Fruit fly (Drosophila melanogaster) whole organism, embryonic: ENCODE results near the gene CG32106.
A peak's percentile ranks its signal among the peaks of the same experiment; 100 is the strongest.

Experiments
- Aef1 ChIP-seq: fragments of 200-800 bp; sonication (Bioruptor generic); IDR thresholded peaks from 3 replicates; pipeline ENCODE4 v1.3.6; 2022; ENCODE audit warnings: missing biosample characterization, missing genetic modification characterization
- Blimp-1 ChIP-seq: fragments of 200-800 bp; sonication (Bioruptor generic); optimal IDR thresholded peaks from 3 replicates; lab custom pipeline; 2018; ENCODE audit warnings: missing biosample characterization, missing genetic modification characterization, mild to moderate bottlenecking, moderate library complexity, missing genetic modification reagents
- CG10543 ChIP-seq: fragments of 200-800 bp; sonication (Bioruptor generic); optimal IDR thresholded peaks from 3 replicates; lab custom pipeline; 2017; ENCODE audit warnings: missing biosample characterization, mild to moderate bottlenecking, missing genetic modification characterization, moderate library complexity
- CG1233 ChIP-seq: fragments of 200-800 bp; sonication (Bioruptor generic); optimal IDR thresholded peaks from 4 replicates; lab custom pipeline; 2018; ENCODE audit warnings: missing biosample characterization, mild to moderate bottlenecking, missing genetic modification characterization
- CG13287 ChIP-seq: fragments of 200-800 bp; sonication (Bioruptor generic); IDR thresholded peaks from 2 replicates; pipeline ENCODE4 v1.3.6; 2022; ENCODE audit warnings: missing biosample characterization, missing genetic modification characterization; ENCODE audit not compliant: partially characterized antibody
- CG18262 ChIP-seq: fragments of 200-800 bp; optimal IDR thresholded peaks from 3 replicates; lab custom pipeline; 2019; ENCODE audit warnings: missing biosample characterization, mild to moderate bottlenecking, missing genetic modification characterization, moderate library complexity
- CG2120 ChIP-seq: fragments of 200-800 bp; sonication (Bioruptor generic); optimal IDR thresholded peaks from 3 replicates; lab custom pipeline; 2016; ENCODE audit warnings: missing biosample characterization, missing genetic modification characterization
- CG30020 ChIP-seq: fragments of 200-800 bp; optimal IDR thresholded peaks from 2 replicates; lab custom pipeline; 2019; ENCODE audit warnings: missing biosample characterization, mild to moderate bottlenecking, missing genetic modification characterization, moderate library complexity
- CG32532 ChIP-seq: fragments of 200-800 bp; sonication (Bioruptor generic); IDR thresholded peaks from 2 replicates; pipeline ENCODE4 v1.3.6; 2022; ENCODE audit warnings: missing biosample characterization, missing genetic modification characterization
- CG32772 ChIP-seq: fragments of 200-800 bp; sonication (Bioruptor generic); IDR thresholded peaks from 2 replicates; pipeline ENCODE4 v1.3.6; 2022; ENCODE audit warnings: missing biosample characterization, missing genetic modification characterization
- CG3726 ChIP-seq: fragments of 200-800 bp; sonication (Bioruptor generic); IDR thresholded peaks from 3 replicates; pipeline ENCODE4, ENCODE4 v1.3.6; 2022; ENCODE audit warnings: missing biosample characterization, missing genetic modification characterization
- CG3838 ChIP-seq: fragments of 200-800 bp; sonication (Bioruptor generic); optimal IDR thresholded peaks from 3 replicates; lab custom pipeline; 2016; ENCODE audit warnings: missing biosample characterization, missing genetic modification characterization
- CG6175 ChIP-seq: fragments of 200-800 bp; sonication (Bioruptor generic); IDR thresholded peaks from 3 replicates; pipeline ENCODE4 v1.3.6; 2022; ENCODE audit warnings: missing biosample characterization, missing genetic modification characterization
- CG6689 ChIP-seq: fragments of 200-800 bp; sonication (Bioruptor generic); IDR thresholded peaks from 2 replicates; pipeline ENCODE4 v1.3.6; 2022; ENCODE audit warnings: missing biosample characterization, missing genetic modification characterization
- CG9797 ChIP-seq: fragments of 200-800 bp; sonication (Bioruptor generic); optimal IDR thresholded peaks from 3 replicates; lab custom pipeline; 2018; ENCODE audit warnings: missing biosample characterization, mild to moderate bottlenecking, missing genetic modification characterization
- CG9876 ChIP-seq: fragments of 200-800 bp; sonication (Bioruptor generic); optimal IDR thresholded peaks from 2 replicates; lab custom pipeline; 2016; ENCODE audit warnings: missing biosample characterization, missing genetic modification characterization
- CTCF ChIP-seq: fragments of 200-800 bp; sonication (Bioruptor generic); optimal IDR thresholded peaks from 2 replicates; lab custom pipeline; 2017; ENCODE audit warnings: missing biosample characterization, mild to moderate bottlenecking, missing genetic modification characterization, moderate library complexity
- D19B ChIP-seq: fragments of 200-800 bp; sonication (Bioruptor generic); optimal IDR thresholded peaks from 2 replicates; lab custom pipeline; 2017; ENCODE audit warnings: missing biosample characterization, mild to moderate bottlenecking, missing genetic modification characterization
- Dfd ChIP-seq, 2 experiments: fragments of >200 bp; optimal IDR thresholded peaks; 2 replicates each; lab custom pipeline; 2017; ENCODE audit warnings: missing biosample characterization in 2 of 2, missing genetic modification characterization in 2 of 2
- HHEX ChIP-seq: fragments of 200-800 bp; sonication (Bioruptor generic); optimal IDR thresholded peaks from 3 replicates; lab custom pipeline; 2017; ENCODE audit warnings: missing biosample characterization, mild to moderate bottlenecking, missing genetic modification characterization, missing genetic modification reagents
- HmgD ChIP-seq: fragments of 200-800 bp; sonication (Bioruptor generic); optimal IDR thresholded peaks from 3 replicates; lab custom pipeline; 2016; ENCODE audit warnings: missing biosample characterization, missing genetic modification characterization
- MBD-R2 ChIP-seq: fragments of 200-800 bp; sonication (Bioruptor generic); IDR thresholded peaks from 2 replicates; pipeline ENCODE4 v1.3.6; 2022; ENCODE audit warnings: missing biosample characterization, missing genetic modification characterization
- Spps ChIP-seq: fragments of 200-800 bp; sonication (Bioruptor generic); optimal IDR thresholded peaks from 2 replicates; lab custom pipeline; 2018; ENCODE audit warnings: missing biosample characterization, mild to moderate bottlenecking, missing genetic modification characterization
- Stat92E ChIP-seq, 3 experiments: fragments of >200 bp in 2 of 3; fragments of 200-800 bp in 1 of 3; sonication (Bioruptor generic) in 1 of 3; optimal IDR thresholded peaks; 2 replicates each; lab custom pipeline; 2017 to 2019; ENCODE audit warnings: missing biosample characterization in 3 of 3, missing genetic modification characterization in 3 of 3, mild to moderate bottlenecking in 1 of 3, moderate library complexity in 1 of 3
- YL-1 ChIP-seq: fragments of 200-800 bp; sonication (Bioruptor generic); optimal IDR thresholded peaks from 3 replicates; lab custom pipeline; 2017; ENCODE audit warnings: missing biosample characterization, mild to moderate bottlenecking, missing genetic modification characterization
- amos ChIP-seq: fragments of 200-800 bp; sonication (Bioruptor generic); IDR thresholded peaks from 2 replicates; pipeline ENCODE4 v1.3.6; 2022; ENCODE audit warnings: missing biosample characterization, missing genetic modification characterization; ENCODE audit not compliant: partially characterized antibody
- btn ChIP-seq: fragments of 200-800 bp; sonication (Bioruptor generic); optimal IDR thresholded peaks from 2 replicates; lab custom pipeline; 2016; ENCODE audit warnings: missing biosample characterization, missing genetic modification characterization
- cg ChIP-seq: fragments of 200-800 bp; sonication (Bioruptor generic); optimal IDR thresholded peaks from 3 replicates; lab custom pipeline; 2019; ENCODE audit warnings: missing biosample characterization, mild to moderate bottlenecking, missing genetic modification characterization, moderate library complexity
- ci ChIP-seq: fragments of 200-800 bp; sonication (Bioruptor generic); IDR thresholded peaks from 3 replicates; pipeline ENCODE4 v1.3.6; 2022; ENCODE audit warnings: missing biosample characterization, missing genetic modification characterization
- corto ChIP-seq: fragments of 200-800 bp; sonication (Bioruptor generic); optimal IDR thresholded peaks from 2 replicates; lab custom pipeline; 2016; ENCODE audit warnings: missing biosample characterization, mild to moderate bottlenecking, missing genetic modification characterization, moderate library complexity
- gfzf ChIP-seq: fragments of 200-800 bp; sonication (Bioruptor generic); optimal IDR thresholded peaks from 2 replicates; lab custom pipeline; 2016; ENCODE audit warnings: missing biosample characterization, mild to moderate bottlenecking, missing genetic modification characterization, moderate library complexity
- grn ChIP-seq: fragments of 200-800 bp; sonication (Bioruptor generic); optimal IDR thresholded peaks from 3 replicates; lab custom pipeline; 2017; ENCODE audit warnings: missing biosample characterization, missing genetic modification characterization
- hkb ChIP-seq, 2 experiments: fragments of 200-800 bp in 1 of 2; fragments of >200 bp in 1 of 2; sonication (Bioruptor generic) in 1 of 2; IDR thresholded peaks in 1 of 2; optimal IDR thresholded peaks in 1 of 2; 2 replicates each; pipeline versions ENCODE4 v1.3.6 to Lab custom; 2017 to 2022; ENCODE audit warnings: missing biosample characterization in 1 of 2, missing genetic modification characterization in 1 of 2
- nau ChIP-seq: fragments of 200-800 bp; sonication (Bioruptor generic); optimal IDR thresholded peaks from 3 replicates; lab custom pipeline; 2017; ENCODE audit warnings: missing biosample characterization, mild to moderate bottlenecking, missing genetic modification characterization, missing genetic modification reagents
- nom ChIP-seq: fragments of 200-800 bp; sonication (Bioruptor generic); optimal IDR thresholded peaks from 2 replicates; lab custom pipeline; 2017; ENCODE audit warnings: missing biosample characterization, missing genetic modification characterization, mild to moderate bottlenecking, moderate library complexity, missing genetic modification reagents
- odd ChIP-seq: fragments of 200-800 bp; sonication (Bioruptor generic); optimal IDR thresholded peaks from 2 replicates; lab custom pipeline; 2017; ENCODE audit warnings: missing biosample characterization, mild to moderate bottlenecking, missing genetic modification characterization
- p53 ChIP-seq: fragments of 200-800 bp; sonication (Bioruptor generic); optimal IDR thresholded peaks from 2 replicates; lab custom pipeline; 2016; ENCODE audit warnings: missing biosample characterization, missing genetic modification characterization
- ranshi ChIP-seq: fragments of 200-800 bp; sonication (Bioruptor generic); IDR thresholded peaks from 2 replicates; pipeline ENCODE4 v1.3.6; 2022; ENCODE audit warnings: missing biosample characterization, missing genetic modification characterization
- scrt ChIP-seq: fragments of 200-800 bp; sonication (Bioruptor generic); optimal IDR thresholded peaks from 2 replicates; lab custom pipeline; 2018; ENCODE audit warnings: missing biosample characterization, mild to moderate bottlenecking, missing genetic modification characterization, moderate library complexity
- sens ChIP-seq: fragments of 200-800 bp; sonication (Bioruptor generic); peaks from one replicate; lab custom pipeline; 2016; ENCODE audit warnings: missing biosample characterization, missing genetic modification characterization
- shn ChIP-seq: fragments of 200-800 bp; sonication (Bioruptor generic); optimal IDR thresholded peaks from 3 replicates; lab custom pipeline; 2016; ENCODE audit warnings: missing biosample characterization, missing genetic modification characterization
- slou ChIP-seq: fragments of 200-800 bp; sonication (Bioruptor generic); optimal IDR thresholded peaks from 3 replicates; lab custom pipeline; 2016; ENCODE audit warnings: missing biosample characterization, missing genetic modification characterization
- tna ChIP-seq: fragments of 200-800 bp; sonication (Bioruptor generic); IDR thresholded peaks from 2 replicates; pipeline ENCODE4 v1.3.6; 2022; ENCODE audit warnings: missing biosample characterization, missing genetic modification characterization; ENCODE audit not compliant: partially characterized antibody
- twi ChIP-seq: fragments of 200-800 bp; optimal IDR thresholded peaks from 2 replicates; lab custom pipeline; 2019; ENCODE audit warnings: missing biosample characterization, mild to moderate bottlenecking, missing genetic modification characterization, moderate library complexity
- wor ChIP-seq: fragments of 200-800 bp; sonication (Bioruptor generic); IDR thresholded peaks from 2 replicates; pipeline ENCODE4 v1.3.6; 2022; ENCODE audit warnings: missing biosample characterization, missing genetic modification characterization

CG32106 gene

DNA sequence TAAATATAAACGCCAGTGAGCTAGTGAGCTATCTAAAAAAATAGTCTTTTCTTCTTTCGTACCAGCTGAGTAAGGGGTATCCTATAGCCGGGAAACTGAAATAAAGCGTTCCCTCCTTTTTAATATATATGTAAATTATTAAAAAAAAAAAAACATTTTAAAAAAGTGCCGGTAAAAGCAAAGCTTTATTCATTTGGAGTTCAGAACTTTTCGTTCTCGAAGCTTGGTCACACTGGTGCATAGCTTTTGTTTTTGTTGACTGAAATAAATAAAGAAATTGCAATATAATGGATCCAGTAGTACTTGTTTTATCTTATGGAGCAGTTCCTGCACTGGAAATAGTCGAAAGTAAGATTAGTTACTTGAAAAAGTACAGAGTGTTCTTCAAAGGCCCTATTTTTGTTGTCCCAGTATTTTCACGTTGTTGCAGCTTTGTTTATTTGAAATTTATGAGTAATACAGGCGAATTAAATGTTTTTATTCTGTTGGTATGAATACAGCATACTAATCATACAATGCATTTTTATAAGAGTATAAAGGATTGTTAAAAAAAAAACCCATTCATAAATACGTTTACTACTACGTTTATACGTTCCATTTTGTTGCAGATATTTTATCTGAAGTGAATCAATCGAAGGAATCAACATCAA, 33.3 kb downstream of the CG32106 start, which contains the start of gene CG32109 (continued):
- TF ChIP-seq MBD-R2 (peak; percentile 37; the same call in 1 of the 2 replicates), Spps (tag; lab: Kevin White, UChicago) (no peak), tna (GFP tag; lab: Robert Waterston, UW) (no peak), CG2120 (no peak), corto (GFP tag; lab: Kevin White, UChicago) (no peak), nau (GFP tag; lab: Kevin White, UChicago) (no peak), CG3726 (GFP tag; lab: Robert Waterston, UW) (no peak), CG32772 (GFP tag; lab: Robert Waterston, UW) (no peak), scrt (no peak), grn (no peak), odd (GFP tag; lab: Kevin White, UChicago) (no peak), Stat92E (GFP tag; optimal IDR thresholded peaks at IDR 0.05; lab: Kevin White, UChicago) (no peak), shn (no peak), CG9797 (no peak), CTCF (GFP tag; lab: Kevin White, UChicago) (no peak), twi (no peak), CG13287 (peak; percentile 18; the same call in 1 of the 2 replicates), CG32532 (GFP tag; lab: Robert Waterston, UW) (no peak), ci (no peak), sens (GFP tag; lab: Kevin White, UChicago) (peak; percentile 54), CG6689 (GFP tag; lab: Robert Waterston, UW) (no peak), D19B (GFP tag; lab: Kevin White, UChicago) (peak; percentile 31), p53 (GFP tag; lab: Kevin White, UChicago) (no peak), YL-1 (GFP tag; lab: Kevin White, UChicago) (peak; percentile 19), Aef1 (GFP tag; lab: Robert Waterston, UW) (no peak), Dfd (GFP tag; optimal IDR thresholded peaks at IDR 0.05; lab: Kevin White, UChicago) (no peak), CG1233 (GFP tag; lab: Kevin White, UChicago) (no peak), hkb (optimal IDR thresholded peaks at IDR 0.05; lab: Kevin White, UChicago) (no peak), hkb (GFP tag; IDR thresholded peaks at IDR 0.05; lab: Robert Waterston, UW) (no peak), CG30020 (no peak), CG10543 (GFP tag; lab: Kevin White, UChicago) (no peak), amos (GFP tag; lab: Robert Waterston, UW) (no peak), wor (GFP tag; lab: Robert Waterston, UW) (no peak), HmgD (no peak), cg (no peak), CG3838 (GFP tag; lab: Kevin White, UChicago) (no peak), CG18262 (tag; lab: Kevin White, UChicago) (no peak), gfzf (peak; percentile 57), slou (GFP tag; lab: Kevin White, UChicago) (no peak), HHEX (GFP tag; lab: Kevin White, UChicago) (no peak), nom (GFP tag; lab: Kevin White, UChicago) (peak; percentile 27), btn (no peak), Blimp-1 (GFP tag; lab: Kevin White, UChicago) (no peak), CG9876 (GFP tag; lab: Kevin White, UChicago) (no peak), CG6175 (GFP tag; lab: Robert Waterston, UW) (no peak), ranshi (GFP tag; lab: Robert Waterston, UW) (no peak)
